Fruit fly (Drosophila melanogaster) whole organism, prepupa: ENCODE results near the gene sqd.
A peak's percentile ranks its signal among the peaks of the same experiment; 100 is the strongest.

ENCODE experiments used
- Blimp-1 ChIP-seq: fragments of 200-800 bp; sonication (Bioruptor generic); optimal IDR thresholded peaks from 3 replicates; lab custom pipeline; 2017; ENCODE audit warnings: missing biosample characterization, missing genetic modification characterization, mild to moderate bottlenecking, moderate library complexity, missing genetic modification reagents
- CG10631 ChIP-seq: fragments of 200-800 bp; sonication (Bioruptor generic); optimal IDR thresholded peaks from 2 replicates; lab custom pipeline; 2016; ENCODE audit warnings: missing biosample characterization, missing genetic modification characterization
- CG10669 ChIP-seq: fragments of 200-800 bp; sonication (Bioruptor generic); optimal IDR thresholded peaks from 3 replicates; lab custom pipeline; 2018; ENCODE audit warnings: missing biosample characterization, mild to moderate bottlenecking, missing genetic modification characterization, moderate library complexity
- CG16779 ChIP-seq: fragments of 200-800 bp; sonication (Bioruptor generic); optimal IDR thresholded peaks from 3 replicates; lab custom pipeline; 2017; ENCODE audit warnings: missing biosample characterization, mild to moderate bottlenecking, missing genetic modification characterization
- CG31627 ChIP-seq: fragments of 200-800 bp; sonication (Bioruptor generic); optimal IDR thresholded peaks from 3 replicates; lab custom pipeline; 2016; ENCODE audit warnings: missing biosample characterization, missing genetic modification characterization
- CG32006 ChIP-seq: fragments of 200-800 bp; sonication (Bioruptor generic); optimal IDR thresholded peaks from 3 replicates; lab custom pipeline; 2017; ENCODE audit warnings: missing biosample characterization, mild to moderate bottlenecking, missing genetic modification characterization
- CG3919 ChIP-seq: fragments of 200-800 bp; sonication (Bioruptor generic); optimal IDR thresholded peaks from 3 replicates; lab custom pipeline; 2016; ENCODE audit warnings: missing biosample characterization, missing genetic modification characterization
- CG4318 ChIP-seq: fragments of 200-800 bp; sonication (Bioruptor generic); optimal IDR thresholded peaks from 3 replicates; lab custom pipeline; 2017; ENCODE audit warnings: missing biosample characterization, mild to moderate bottlenecking, missing genetic modification characterization
- CG6163 ChIP-seq: fragments of 200-800 bp; sonication (Bioruptor generic); IDR thresholded peaks from 3 replicates; pipeline ENCODE4 v1.3.6; 2022; ENCODE audit warnings: missing biosample characterization, missing genetic modification characterization
- CG6808 ChIP-seq: fragments of 200-800 bp; sonication (Bioruptor generic); optimal IDR thresholded peaks from 3 replicates; lab custom pipeline; 2017; ENCODE audit warnings: missing biosample characterization, missing genetic modification characterization, mild to moderate bottlenecking, moderate library complexity, missing genetic modification reagents
- CG8119 ChIP-seq: fragments of 200-800 bp; sonication (Bioruptor generic); IDR thresholded peaks from 3 replicates; pipeline ENCODE4 v1.3.6; 2022; ENCODE audit warnings: missing biosample characterization, missing genetic modification characterization
- CG8632 ChIP-seq: fragments of 200-800 bp; sonication (Bioruptor generic); optimal IDR thresholded peaks from 3 replicates; lab custom pipeline; 2016; ENCODE audit warnings: missing biosample characterization, missing genetic modification characterization
- Eip78C ChIP-seq: fragments of 200-800 bp; sonication (Bioruptor generic); peaks from one replicate; lab custom pipeline; 2016; ENCODE audit warnings: missing biosample characterization, missing genetic modification characterization
- Ets21C ChIP-seq: fragments of 200-800 bp; sonication (Bioruptor generic); optimal IDR thresholded peaks from 3 replicates; lab custom pipeline; 2016; ENCODE audit warnings: missing biosample characterization, missing genetic modification characterization
- Ets96B ChIP-seq: fragments of 200-800 bp; optimal IDR thresholded peaks from 2 replicates; lab custom pipeline; 2019; ENCODE audit warnings: missing biosample characterization, mild to moderate bottlenecking, missing genetic modification characterization, moderate library complexity
- Hr4 ChIP-seq: fragments of 200-800 bp; sonication (Bioruptor generic); optimal IDR thresholded peaks from 3 replicates; lab custom pipeline; 2016; ENCODE audit warnings: missing biosample characterization, missing genetic modification characterization
- Lpt ChIP-seq: fragments of 200-800 bp; sonication (Bioruptor generic); optimal IDR thresholded peaks from 3 replicates; lab custom pipeline; 2016; ENCODE audit warnings: missing biosample characterization, missing genetic modification characterization
- OdsH ChIP-seq: fragments of 200-800 bp; sonication (Bioruptor generic); optimal IDR thresholded peaks from 3 replicates; lab custom pipeline; 2016; ENCODE audit warnings: missing biosample characterization, missing genetic modification characterization
- Sox14 ChIP-seq: fragments of 200-800 bp; sonication (Bioruptor generic); optimal IDR thresholded peaks from 3 replicates; lab custom pipeline; 2016; ENCODE audit warnings: missing biosample characterization, missing genetic modification characterization
- Sox15 ChIP-seq: fragments of 200-800 bp; sonication (Bioruptor generic); optimal IDR thresholded peaks from 3 replicates; lab custom pipeline; 2016; ENCODE audit warnings: missing biosample characterization, missing genetic modification characterization
- achi ChIP-seq: fragments of 200-800 bp; sonication (Bioruptor generic); optimal IDR thresholded peaks from 3 replicates; lab custom pipeline; 2016; ENCODE audit warnings: missing biosample characterization, missing genetic modification characterization
- acj6 ChIP-seq: fragments of 200-800 bp; sonication (Bioruptor generic); optimal IDR thresholded peaks from 3 replicates; lab custom pipeline; 2016; ENCODE audit warnings: missing biosample characterization, missing genetic modification characterization
- cyc ChIP-seq: fragments of 200-800 bp; sonication (Bioruptor generic); optimal IDR thresholded peaks from 3 replicates; lab custom pipeline; 2016; ENCODE audit warnings: missing biosample characterization, missing genetic modification characterization
- dac ChIP-seq: fragments of 200-800 bp; sonication (Bioruptor generic); optimal IDR thresholded peaks from 2 replicates; lab custom pipeline; 2017; ENCODE audit warnings: missing biosample characterization, mild to moderate bottlenecking, missing genetic modification characterization
- dsx ChIP-seq: fragments of 200-800 bp; optimal IDR thresholded peaks from 3 replicates; lab custom pipeline; 2019; ENCODE audit warnings: missing biosample characterization, mild to moderate bottlenecking, missing genetic modification characterization, moderate library complexity; ENCODE audit not compliant: poor library complexity, severe bottlenecking
- fd59A ChIP-seq: fragments of 200-800 bp; sonication (Bioruptor generic); optimal IDR thresholded peaks from 2 replicates; lab custom pipeline; 2017; ENCODE audit warnings: missing biosample characterization, mild to moderate bottlenecking, missing genetic modification characterization, missing genetic modification reagents
- salr ChIP-seq, 2 experiments: fragments of 200-800 bp; sonication (Bioruptor generic); optimal IDR thresholded peaks; 3 replicates each; lab custom pipeline; 2016 to 2018; ENCODE audit warnings: missing biosample characterization in 2 of 2, missing genetic modification characterization in 2 of 2, mild to moderate bottlenecking in 1 of 2
- ss ChIP-seq, 2 experiments: fragments of 200-800 bp; sonication (Bioruptor generic); optimal IDR thresholded peaks; 2 replicates in 1 of 2; 3 replicates in 1 of 2; lab custom pipeline; 2017 to 2018; ENCODE audit warnings: mild to moderate bottlenecking in 2 of 2, missing biosample characterization in 2 of 2, missing genetic modification characterization in 2 of 2, moderate library complexity in 1 of 2
- svp ChIP-seq: fragments of 200-800 bp; sonication (Bioruptor generic); peaks from one replicate; lab custom pipeline; 2016; ENCODE audit warnings: missing biosample characterization, missing genetic modification characterization
- vri ChIP-seq: fragments of 200-800 bp; sonication (Bioruptor generic); optimal IDR thresholded peaks from 3 replicates; lab custom pipeline; 2016; ENCODE audit warnings: missing biosample characterization, mild to moderate bottlenecking, missing genetic modification characterization

sqd gene

DNA sequence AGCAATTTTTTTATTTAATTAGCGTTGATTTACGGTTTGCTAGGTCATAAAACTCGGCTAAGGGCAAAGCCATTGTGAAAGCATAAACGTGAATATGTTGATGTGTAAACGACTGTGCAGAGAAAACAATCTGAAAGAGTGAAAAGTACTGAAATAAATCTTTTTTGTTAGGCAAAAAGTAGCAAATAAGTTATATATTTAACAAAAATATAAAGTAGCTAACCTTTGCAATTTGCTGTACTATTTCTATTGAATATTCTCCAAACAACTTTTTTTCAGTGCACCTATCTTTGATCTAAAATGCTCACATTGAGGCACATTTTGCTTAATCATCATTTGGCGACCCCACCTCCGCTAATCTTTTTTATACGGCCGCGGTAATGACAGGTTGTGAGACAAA is 49.7 kb downstream of the sqd start:
- TF ChIP-seq Eip78C (peak; percentile 53), CG31627 (GFP tag; lab: Kevin White, UChicago) (no peak), svp (GFP tag; lab: Kevin White, UChicago) (peak; percentile 21)
- TF ChIP-seq, all 60 proteins: peak for 2

DNA sequence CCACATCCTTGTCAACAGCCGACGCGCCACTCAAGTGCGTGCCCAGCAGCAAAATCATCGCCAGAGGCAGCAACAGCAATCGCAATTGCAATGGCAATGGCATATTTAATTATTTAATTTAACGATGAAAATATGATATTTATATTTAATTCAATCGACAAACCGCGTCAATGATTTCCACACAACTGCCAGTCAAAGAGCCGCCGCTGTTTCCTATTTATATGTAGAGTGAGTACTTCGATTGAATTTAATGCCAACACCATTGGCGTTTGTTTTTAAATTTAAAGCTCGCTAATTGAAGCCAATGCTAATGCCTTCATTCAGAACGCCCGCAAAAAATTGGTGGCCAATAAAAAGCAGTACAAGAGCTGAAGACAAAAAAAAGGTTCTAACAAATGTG is 53.5 kb downstream of the sqd start, which contains the start of gene CG14369:
Gene CG14369 (minus strand): TSS at position 101 of the 400 bp plus-strand sequence.
- TF ChIP-seq CG32006 (GFP tag; lab: Kevin White, UChicago) (no peak), acj6 (GFP tag; lab: Kevin White, UChicago) (no peak), cyc (GFP tag; lab: Kevin White, UChicago) (no peak), vri (GFP tag; lab: Kevin White, UChicago) (no peak), Sox15 (GFP tag; lab: Kevin White, UChicago) (no peak), CG10631 (no peak), CG6808 (GFP tag; lab: Kevin White, UChicago) (no peak), ss (GFP tag; optimal IDR thresholded peaks at IDR 0.05; lab: Kevin White, UChicago) (no peak), Ets96B (tag; lab: Kevin White, UChicago) (no peak), CG6163 (GFP tag; lab: Robert Waterston, UW) (no peak), Sox14 (GFP tag; lab: Kevin White, UChicago) (no peak), dac (GFP tag; lab: Kevin White, UChicago) (no peak), CG4318 (GFP tag; lab: Kevin White, UChicago) (no peak), Hr4 (no peak), Blimp-1 (GFP tag; lab: Kevin White, UChicago) (no peak), Lpt (GFP tag; lab: Kevin White, UChicago) (no peak), CG8632 (GFP tag; lab: Kevin White, UChicago) (no peak), OdsH (GFP tag; lab: Kevin White, UChicago) (no peak)
- TF ChIP-seq, all 60 proteins: peak for 0

DNA sequence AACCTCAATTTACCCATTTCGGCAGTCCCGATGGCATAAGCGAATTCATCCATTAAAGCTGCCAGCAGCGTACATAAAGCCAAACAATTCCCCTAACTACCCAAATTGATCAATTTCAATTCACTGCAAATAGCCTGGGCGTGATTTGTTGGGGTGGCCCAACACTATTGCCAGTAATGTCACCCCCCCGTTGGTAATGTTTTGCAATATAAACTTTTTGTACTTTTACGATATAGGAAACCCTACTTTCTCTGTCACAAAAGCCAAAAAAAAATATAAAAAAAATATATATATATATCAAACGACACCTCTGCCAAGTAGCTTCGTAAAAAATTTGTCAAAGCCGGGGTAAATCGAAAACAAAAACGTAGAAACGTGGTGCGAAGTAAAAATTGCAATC is 58.4 kb downstream of the sqd start, which contains the start of gene CG14370:
Gene CG14370 (plus strand): TSS at position 301 of the 400 bp plus-strand sequence.
- TF ChIP-seq Sox15 (GFP tag; lab: Kevin White, UChicago) (no peak), achi (GFP tag; lab: Kevin White, UChicago) (no peak), Ets21C (GFP tag; lab: Kevin White, UChicago) (no peak), CG16779 (tag; lab: Kevin White, UChicago) (no peak), Sox14 (GFP tag; lab: Kevin White, UChicago) (no peak), fd59A (GFP tag; lab: Kevin White, UChicago) (no peak), Lpt (GFP tag; lab: Kevin White, UChicago) (no peak), salr (GFP tag; optimal IDR thresholded peaks at IDR 0.05; lab: Kevin White, UChicago) (no peak), CG8119 (no peak), vri (GFP tag; lab: Kevin White, UChicago) (no peak), CG10669 (no peak), dsx (GFP tag; lab: Kevin White, UChicago) (no peak), CG3919 (GFP tag; lab: Kevin White, UChicago) (no peak)
- TF ChIP-seq, all 60 proteins: peak for 0
